Fruit fly (Drosophila melanogaster): ENCODE results near the gene CG32639.

CG32639 gene

DNA sequence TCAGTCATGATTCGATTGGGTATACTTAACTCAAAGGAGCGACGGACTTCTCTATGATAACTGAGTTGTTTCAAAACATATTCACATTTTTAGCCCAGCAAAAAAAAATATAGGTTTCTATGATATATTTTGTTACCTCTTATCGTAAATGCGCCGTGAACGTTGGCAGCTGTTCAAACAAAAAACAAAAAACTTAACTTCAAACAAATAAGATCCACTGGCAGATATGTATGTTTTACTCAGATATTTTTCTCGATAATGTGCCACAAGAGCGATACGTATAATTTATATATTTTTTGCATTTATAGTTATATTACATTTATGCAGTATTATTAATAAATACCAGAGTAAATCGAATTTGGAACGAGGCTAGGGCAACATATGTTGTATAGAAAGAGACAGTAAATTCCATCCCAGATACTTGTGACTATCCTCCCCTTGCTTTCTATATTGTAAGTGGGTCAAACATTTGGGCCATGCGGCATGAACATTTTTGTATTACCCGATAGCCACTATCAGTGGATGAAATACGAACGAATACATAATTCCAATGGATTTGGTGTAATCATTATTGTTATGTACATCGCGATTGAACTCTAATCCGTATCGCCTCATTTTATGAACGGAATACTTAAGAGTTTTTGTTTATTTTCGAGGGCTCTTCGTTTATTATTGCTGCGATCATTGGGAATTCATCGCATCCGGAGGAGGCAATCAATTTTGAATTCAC, at the start of gene CG32639:
Gene CG32639 (minus strand): TSS at position 51 of the 730 bp plus-strand sequence.
- TF ChIP-seq CG34367 (tag; optimal IDR thresholded peaks at IDR 0.05): no peak
- no peak for TF ChIP-seq gl (tag; optimal IDR thresholded peaks at IDR 0.05)
- TF ChIP-seq CG8301 (tag; optimal IDR thresholded peaks at IDR 0.05): no peak

DNA sequence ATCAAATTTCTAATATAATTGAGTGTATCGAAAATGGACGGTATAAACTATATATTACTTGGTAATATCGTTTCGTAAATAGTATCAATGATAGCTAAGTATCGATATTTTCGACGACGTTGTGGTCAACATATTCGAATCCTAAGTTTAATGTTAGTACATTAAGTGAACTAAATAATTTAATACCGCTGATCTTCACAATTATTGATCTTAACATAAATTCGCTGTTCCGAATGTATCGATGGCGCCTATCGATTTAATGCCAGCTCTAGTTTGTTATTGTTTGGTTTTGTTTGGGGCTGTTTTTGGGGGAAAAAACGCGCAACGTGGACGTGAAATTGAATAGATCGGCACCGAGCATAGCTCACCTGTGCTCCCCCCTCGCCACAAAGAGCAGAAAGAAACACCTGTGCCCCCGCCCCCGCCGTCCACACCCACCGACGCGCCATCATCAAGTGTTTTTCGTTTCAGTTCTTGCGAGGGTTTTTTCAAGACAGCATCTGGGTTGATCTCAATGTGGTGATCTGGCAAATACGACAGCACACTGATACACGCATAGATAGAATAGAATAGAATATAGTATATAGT, 49.5 kb upstream of the CG32639 start:
- TF ChIP-seq CG15710 (tag; optimal IDR thresholded peaks at IDR 0.05): no peak

DNA sequence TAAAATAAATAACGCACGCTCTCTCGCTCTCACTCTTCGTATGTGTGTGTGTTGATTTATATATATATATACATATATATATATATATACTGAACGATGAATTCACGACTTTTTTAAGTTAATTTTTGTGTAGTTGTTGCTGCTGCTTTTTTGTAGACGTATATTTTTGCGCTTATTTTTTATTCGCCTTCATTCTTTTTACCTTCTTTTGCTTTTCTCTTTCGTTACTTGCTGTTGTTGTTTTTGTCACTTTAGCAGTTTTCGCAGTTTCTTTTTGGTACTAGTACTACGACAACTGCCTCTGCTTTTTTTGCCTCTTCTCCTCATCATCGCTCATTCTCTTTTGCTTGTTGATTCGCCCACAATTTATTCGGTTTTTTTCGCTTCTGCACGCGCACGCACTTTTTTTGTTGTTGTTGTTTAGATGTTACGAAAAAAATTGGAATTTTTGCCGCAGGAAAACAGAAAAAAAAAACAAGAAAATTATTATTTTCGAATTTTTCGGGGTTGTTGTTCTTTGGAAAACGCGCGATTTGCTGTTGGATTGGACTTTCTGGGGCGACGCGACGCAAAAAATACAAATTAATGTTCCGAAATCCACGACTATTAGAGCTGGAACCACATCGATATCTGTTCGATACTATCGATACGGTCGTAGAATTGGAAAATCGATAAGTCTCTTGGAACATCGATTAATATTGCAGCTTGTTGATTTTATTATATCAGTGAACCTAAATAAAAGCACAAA, 48.8 kb upstream of the CG32639 start, which contains the start of the genes HDAC4 and CG15743:
Gene HDAC4 (minus strand): TSS at position 632 of the 748 bp plus-strand sequence.
Gene CG15743 (plus strand): TSS at position 707 of the 748 bp plus-strand sequence.
- TF ChIP-seq gl (tag; optimal IDR thresholded peaks at IDR 0.05) (no peak), CG8159 (tag; optimal IDR thresholded peaks at IDR 0.05) (peak; percentile 15), fd96Ca (GFP tag; IDR thresholded peaks at IDR 0.05) (no peak), CG4496 (GFP tag; IDR thresholded peaks at IDR 0.05) (no peak), CG17806 (tag; optimal IDR thresholded peaks at IDR 0.05) (no peak), CG12605 (GFP tag; IDR thresholded peaks at IDR 0.05) (peak; percentile 48; the same call in 1 of the 2 replicates), Snoo (tag; optimal IDR thresholded peaks at IDR 0.05) (no peak), CG34367 (tag; optimal IDR thresholded peaks at IDR 0.05) (peak; percentile 10)

DNA sequence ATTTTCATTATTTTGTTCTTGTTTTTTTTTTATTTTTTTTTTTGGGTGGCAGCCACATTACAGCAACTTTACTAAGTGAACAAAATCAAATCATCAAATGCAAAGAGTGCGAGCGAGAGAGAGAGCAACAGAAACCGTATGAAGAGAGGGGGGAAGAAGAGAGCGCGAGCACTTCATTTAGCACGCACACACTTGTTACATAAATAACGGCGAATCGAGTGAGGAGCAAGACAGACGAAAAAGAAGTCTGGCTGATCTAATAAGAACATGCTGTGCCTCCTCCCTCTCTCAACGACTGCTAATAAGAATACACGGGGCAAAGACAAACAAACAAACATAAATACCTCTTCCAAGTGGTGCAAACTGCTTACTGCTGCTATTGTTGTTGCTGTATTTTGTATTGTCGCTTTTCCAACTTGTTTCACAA, 48.2 kb upstream of the CG32639 start:
- TF ChIP-seq CG15710 (tag; optimal IDR thresholded peaks at IDR 0.05): no peak
- peak; percentile 64; the same call in 1 of the 2 replicates for TF ChIP-seq CG12605 (GFP tag; IDR thresholded peaks at IDR 0.05)
- TF ChIP-seq fd96Ca (GFP tag; IDR thresholded peaks at IDR 0.05): peak; percentile 56; the same call in 1 of the 3 replicates
- TF ChIP-seq CG4496 (GFP tag; IDR thresholded peaks at IDR 0.05): 0 out of 3 replicates have a peak, but pooled peaks have one; percentile 47

DNA sequence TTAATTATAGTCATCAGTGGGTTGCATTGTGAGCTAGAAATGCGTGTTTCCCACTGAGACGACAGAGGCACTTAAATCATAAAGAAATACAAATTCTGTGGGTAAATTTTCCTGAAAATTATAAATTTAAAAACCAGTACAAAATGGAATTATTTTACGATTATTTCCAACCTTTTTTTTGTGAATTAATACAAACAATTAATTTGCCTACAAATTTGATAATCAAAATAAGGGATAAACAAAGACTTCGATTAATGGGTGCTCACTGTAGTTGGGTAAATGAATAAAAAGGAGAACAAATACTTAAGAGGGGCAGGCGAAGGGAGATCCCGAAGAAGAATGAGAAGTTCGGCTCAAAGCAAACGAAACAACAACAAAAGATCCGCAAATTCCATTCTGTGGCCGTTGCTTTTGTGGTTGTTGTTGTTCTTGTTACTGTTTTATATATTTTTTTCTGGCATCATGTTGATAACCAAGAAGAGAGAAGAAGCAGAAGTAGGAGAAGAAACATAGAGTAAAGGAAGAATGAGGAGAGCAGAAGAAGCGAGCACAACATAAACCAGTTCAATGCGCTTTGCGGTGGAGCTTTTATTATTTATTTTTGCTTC, 47.7 kb upstream of the CG32639 start:
- TF ChIP-seq EcR (GFP tag; optimal IDR thresholded peaks at IDR 0.05) (peak; percentile 39), CG15710 (tag; optimal IDR thresholded peaks at IDR 0.05) (peak; percentile 38), fd96Ca (GFP tag; IDR thresholded peaks at IDR 0.05) (no peak), CG13204 (GFP tag; optimal IDR thresholded peaks at IDR 0.05) (no peak), D1 (tag; optimal IDR thresholded peaks at IDR 0.05) (peak; percentile 3)

DNA sequence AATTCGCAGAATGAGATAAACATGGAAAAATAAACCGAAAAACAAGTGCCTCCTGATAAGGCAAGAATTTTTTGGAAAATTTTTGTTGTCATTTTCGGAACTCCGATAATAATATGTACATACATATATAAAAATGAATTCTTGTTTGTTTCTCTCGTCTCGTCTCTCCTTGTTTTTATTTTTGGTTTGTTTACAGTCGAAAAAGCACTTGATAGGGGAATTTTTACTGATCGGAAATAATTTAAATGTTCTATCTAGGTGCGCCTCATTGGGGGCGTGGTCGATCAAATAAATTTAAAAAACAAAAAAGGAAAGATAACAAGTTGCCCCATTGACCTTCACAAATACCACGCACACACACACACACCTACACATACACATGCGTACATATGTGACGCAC, 46.4 kb upstream of the CG32639 start:
- TF ChIP-seq gl (tag; optimal IDR thresholded peaks at IDR 0.05) (no peak), CG4496 (GFP tag; IDR thresholded peaks at IDR 0.05) (no peak), rn (GFP tag; IDR thresholded peaks at IDR 0.05) (no peak), EcR (GFP tag; optimal IDR thresholded peaks at IDR 0.05) (no peak), CG32121 (GFP tag; IDR thresholded peaks at IDR 0.05) (no peak)

DNA sequence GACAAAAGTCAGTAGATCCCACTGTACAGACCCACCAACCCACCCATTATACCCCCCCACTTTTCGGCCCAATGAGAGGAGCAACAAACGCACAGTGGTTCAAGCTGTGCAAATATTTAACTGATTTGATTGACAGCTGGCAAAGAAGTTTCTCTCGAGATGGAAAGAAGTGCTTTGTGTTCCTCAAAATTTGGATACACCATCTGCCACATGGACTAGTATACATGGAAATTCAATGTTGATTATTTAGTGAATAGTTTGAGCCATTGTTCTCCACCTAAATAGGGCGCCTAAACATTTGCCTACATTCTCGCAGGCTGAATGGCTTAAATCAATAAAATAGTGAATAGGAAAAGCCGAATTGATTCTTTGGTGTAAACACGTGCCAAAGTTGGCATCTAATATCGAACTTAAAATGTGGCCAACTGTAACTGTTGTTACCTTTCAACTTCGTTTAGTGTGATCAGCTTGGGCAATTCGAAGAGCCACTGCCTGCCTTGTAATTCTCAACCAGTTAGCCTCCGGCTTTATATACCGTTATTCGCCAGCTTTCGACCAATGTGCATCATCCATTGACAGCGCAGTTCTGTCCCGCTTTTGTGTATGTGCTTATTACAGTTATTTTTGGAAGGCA, 45.0 kb upstream of the CG32639 start:
- TF ChIP-seq Snoo (tag; optimal IDR thresholded peaks at IDR 0.05): no peak
- TF ChIP-seq fd96Ca (GFP tag; IDR thresholded peaks at IDR 0.05): no peak
- no peak for TF ChIP-seq rn (GFP tag; IDR thresholded peaks at IDR 0.05)
- TF ChIP-seq Pif1B (GFP tag; optimal IDR thresholded peaks at IDR 0.05): no peak
- no peak for TF ChIP-seq gl (tag; optimal IDR thresholded peaks at IDR 0.05)
- TF ChIP-seq CG34367 (tag; optimal IDR thresholded peaks at IDR 0.05): no peak
- TF ChIP-seq CG15710 (tag; optimal IDR thresholded peaks at IDR 0.05): no peak
- no peak for TF ChIP-seq CG13204 (GFP tag; optimal IDR thresholded peaks at IDR 0.05)
- TF ChIP-seq CG9948 (tag; optimal IDR thresholded peaks at IDR 0.05): no peak
- TF ChIP-seq EcR (GFP tag; optimal IDR thresholded peaks at IDR 0.05): no peak
- no peak for TF ChIP-seq CG14655 (GFP tag; optimal IDR thresholded peaks at IDR 0.05)
- no peak for TF ChIP-seq Pif1A (GFP tag; optimal IDR thresholded peaks at IDR 0.05)
- no peak for TF ChIP-seq Ets98B (GFP tag; IDR thresholded peaks at IDR 0.05)
- TF ChIP-seq CG8301 (tag; optimal IDR thresholded peaks at IDR 0.05): no peak
- no peak for TF ChIP-seq CG12605 (GFP tag; IDR thresholded peaks at IDR 0.05)
